Fruit fly (Drosophila melanogaster) whole organism, embryonic: ENCODE measurements around the gene dls.

Experiments used
- CG10209 ChIP-seq: fragments of 200-800 bp; sonication (Bioruptor generic); optimal IDR thresholded peaks from 3 replicates; lab custom pipeline; 2017; ENCODE audit warnings: missing biosample characterization, mild to moderate bottlenecking, missing genetic modification characterization, missing genetic modification reagents
- CG11456 ChIP-seq: fragments of 200-800 bp; sonication (Bioruptor generic); IDR thresholded peaks from 3 replicates; pipeline ENCODE4 v1.3.6; 2022; ENCODE audit warnings: missing biosample characterization, missing genetic modification characterization
- CG11695 ChIP-seq: fragments of 200-800 bp; sonication (Bioruptor generic); IDR thresholded peaks from 3 replicates; pipeline ENCODE4 v1.3.6; 2022; ENCODE audit warnings: missing biosample characterization, missing genetic modification characterization
- CG12744 ChIP-seq: fragments of 200-800 bp; sonication (Bioruptor generic); optimal IDR thresholded peaks from 2 replicates; lab custom pipeline; 2016; ENCODE audit warnings: missing biosample characterization, missing genetic modification characterization
- CG14710 ChIP-seq: fragments of 200-800 bp; sonication (Bioruptor generic); optimal IDR thresholded peaks from 3 replicates; lab custom pipeline; 2019; ENCODE audit warnings: missing biosample characterization, mild to moderate bottlenecking, missing genetic modification characterization, moderate library complexity
- CG15479 ChIP-seq: fragments of 200-800 bp; sonication (Bioruptor generic); optimal IDR thresholded peaks from 3 replicates; lab custom pipeline; 2019; ENCODE audit warnings: missing biosample characterization, mild to moderate bottlenecking, missing genetic modification characterization, moderate library complexity
- CG16815 ChIP-seq: fragments of 200-800 bp; sonication (Bioruptor generic); optimal IDR thresholded peaks from 3 replicates; lab custom pipeline; 2017; ENCODE audit warnings: missing biosample characterization, mild to moderate bottlenecking, missing genetic modification characterization
- CG18476 ChIP-seq: fragments of 200-800 bp; sonication (Bioruptor generic); optimal IDR thresholded peaks from 2 replicates; lab custom pipeline; 2016; ENCODE audit warnings: missing biosample characterization, mild to moderate bottlenecking, missing genetic modification characterization
- CG2678 ChIP-seq: fragments of 200-800 bp; sonication (Bioruptor generic); optimal IDR thresholded peaks from 3 replicates; lab custom pipeline; 2019; ENCODE audit warnings: missing biosample characterization, mild to moderate bottlenecking, missing genetic modification characterization, moderate library complexity
- CG31224 ChIP-seq: fragments of 200-800 bp; sonication (Bioruptor generic); IDR thresholded peaks from 2 replicates; pipeline ENCODE4 v1.3.6; 2022; ENCODE audit warnings: missing biosample characterization, missing genetic modification characterization
- CG3163 ChIP-seq: fragments of 200-800 bp; sonication (Bioruptor generic); optimal IDR thresholded peaks from 3 replicates; lab custom pipeline; 2016; ENCODE audit warnings: missing biosample characterization, missing genetic modification characterization
- CG32532 ChIP-seq: fragments of 200-800 bp; sonication (Bioruptor generic); IDR thresholded peaks from 2 replicates; pipeline ENCODE4 v1.3.6; 2022; ENCODE audit warnings: missing biosample characterization, missing genetic modification characterization
- CG32767 ChIP-seq: fragments of 200-800 bp; sonication (Bioruptor generic); IDR thresholded peaks from 2 replicates; pipeline ENCODE4 v1.3.6; 2022; ENCODE audit warnings: missing biosample characterization, missing genetic modification characterization
- CG43689 ChIP-seq: fragments of 200-800 bp; sonication (Bioruptor generic); IDR thresholded peaks from 2 replicates; pipeline ENCODE4 v1.3.6; 2022; ENCODE audit warnings: missing biosample characterization, missing genetic modification characterization
- CG4424 ChIP-seq: fragments of 200-800 bp; sonication (Bioruptor generic); optimal IDR thresholded peaks from 3 replicates; lab custom pipeline; 2016; ENCODE audit warnings: missing biosample characterization, missing genetic modification characterization
- CG4854 ChIP-seq: fragments of 200-800 bp; sonication (Bioruptor generic); optimal IDR thresholded peaks from 2 replicates; lab custom pipeline; 2016; ENCODE audit warnings: missing biosample characterization, missing genetic modification characterization, inconsistent platforms
- CG6272 ChIP-seq: fragments of 200-800 bp; sonication (Bioruptor generic); IDR thresholded peaks from 2 replicates; pipeline ENCODE4 v1.3.6; 2022; ENCODE audit warnings: missing biosample characterization, missing genetic modification characterization
- CG6689 ChIP-seq: fragments of 200-800 bp; sonication (Bioruptor generic); IDR thresholded peaks from 2 replicates; pipeline ENCODE4 v1.3.6; 2022; ENCODE audit warnings: missing biosample characterization, missing genetic modification characterization
- CG7987 ChIP-seq: fragments of 200-800 bp; sonication (Bioruptor generic); optimal IDR thresholded peaks from 2 replicates; lab custom pipeline; 2018; ENCODE audit warnings: missing biosample characterization, mild to moderate bottlenecking, missing genetic modification characterization, moderate library complexity
- Dll ChIP-seq: fragments of 200-800 bp; sonication (Bioruptor generic); IDR thresholded peaks from 4 replicates; pipeline ENCODE4 v1.3.6; 2022; ENCODE audit warnings: missing biosample characterization, missing genetic modification characterization; ENCODE audit not compliant: partially characterized antibody
- Dp ChIP-seq: fragments of 200-800 bp; sonication (Bioruptor generic); optimal IDR thresholded peaks from 2 replicates; lab custom pipeline; 2018; ENCODE audit warnings: missing biosample characterization, mild to moderate bottlenecking, missing genetic modification characterization, moderate library complexity
- Eip74EF ChIP-seq, 2 experiments: fragments of 200-800 bp in 1 of 2; fragments of >200 bp in 1 of 2; sonication (Bioruptor generic) in 1 of 2; optimal IDR thresholded peaks; 2 replicates each; lab custom pipeline; 2017 to 2019; ENCODE audit warnings: missing biosample characterization in 2 of 2, missing genetic modification characterization in 2 of 2, mild to moderate bottlenecking in 1 of 2, moderate library complexity in 1 of 2
- Fer1 ChIP-seq: fragments of 200-800 bp; sonication (Bioruptor generic); optimal IDR thresholded peaks from 2 replicates; lab custom pipeline; 2017; ENCODE audit warnings: missing biosample characterization, mild to moderate bottlenecking, missing genetic modification characterization
- Lpt ChIP-seq: fragments of >200 bp; optimal IDR thresholded peaks from 2 replicates; lab custom pipeline; 2018; ENCODE audit warnings: missing biosample characterization, missing genetic modification characterization
- MTF-1 ChIP-seq: fragments of 200-800 bp; sonication (Bioruptor generic); optimal IDR thresholded peaks from 2 replicates; lab custom pipeline; 2018; ENCODE audit warnings: missing biosample characterization, mild to moderate bottlenecking, missing genetic modification characterization, borderline replicate concordance
- Oli ChIP-seq: fragments of 200-800 bp; sonication (Bioruptor generic); optimal IDR thresholded peaks from 2 replicates; lab custom pipeline; 2018; ENCODE audit warnings: missing biosample characterization, mild to moderate bottlenecking, missing genetic modification characterization, moderate library complexity
- Opbp ChIP-seq: fragments of 200-800 bp; sonication (Bioruptor generic); IDR thresholded peaks from 3 replicates; pipeline ENCODE4 v1.3.6; 2022; ENCODE audit warnings: missing biosample characterization, missing genetic modification characterization; ENCODE audit not compliant: partially characterized antibody
- Optix ChIP-seq: fragments of 200-800 bp; sonication (Bioruptor generic); IDR thresholded peaks from 3 replicates; pipeline ENCODE4 v1.3.6; 2022; ENCODE audit warnings: missing biosample characterization, missing genetic modification characterization
- Ssrp ChIP-seq: fragments of 200-800 bp; sonication (Bioruptor generic); optimal IDR thresholded peaks from 2 replicates; lab custom pipeline; 2018; ENCODE audit warnings: missing biosample characterization, mild to moderate bottlenecking, missing genetic modification characterization, moderate library complexity
- Xrp1 ChIP-seq: fragments of 200-800 bp; sonication (Bioruptor generic); IDR thresholded peaks from 2 replicates; pipeline ENCODE4 v1.3.6; 2022; ENCODE audit warnings: missing biosample characterization, missing genetic modification characterization
- al ChIP-seq: fragments of 200-800 bp; sonication (Bioruptor generic); IDR thresholded peaks from 2 replicates; pipeline ENCODE4 v1.3.6; 2022; ENCODE audit warnings: missing biosample characterization, missing genetic modification characterization
- aop ChIP-seq: fragments of 200-800 bp; sonication (Bioruptor generic); IDR thresholded peaks from 2 replicates; pipeline ENCODE4 v1.3.6; 2022; ENCODE audit warnings: missing biosample characterization, missing genetic modification characterization
- az2 ChIP-seq: fragments of 200-800 bp; sonication (Bioruptor generic); optimal IDR thresholded peaks from 3 replicates; lab custom pipeline; 2016; ENCODE audit warnings: missing biosample characterization, missing genetic modification characterization
- chif ChIP-seq, 2 experiments: fragments of 200-800 bp; sonication (Bioruptor generic); optimal IDR thresholded peaks; 3 replicates each; lab custom pipeline; 2016; ENCODE audit warnings: missing biosample characterization in 2 of 2, missing genetic modification characterization in 2 of 2
- corto ChIP-seq: fragments of 200-800 bp; sonication (Bioruptor generic); optimal IDR thresholded peaks from 2 replicates; lab custom pipeline; 2016; ENCODE audit warnings: missing biosample characterization, mild to moderate bottlenecking, missing genetic modification characterization, moderate library complexity
- ewg ChIP-seq: fragments of 200-800 bp; sonication (Bioruptor generic); optimal IDR thresholded peaks from 3 replicates; lab custom pipeline; 2017; ENCODE audit warnings: mild to moderate bottlenecking, missing biosample characterization, missing genetic modification reagents, missing genetic modification characterization
- exex ChIP-seq: fragments of 200-800 bp; sonication (Bioruptor generic); optimal IDR thresholded peaks from 4 replicates; lab custom pipeline; 2018; ENCODE audit warnings: missing biosample characterization, mild to moderate bottlenecking, missing genetic modification characterization, moderate library complexity
- fd102C ChIP-seq: fragments of 200-800 bp; sonication (Bioruptor generic); optimal IDR thresholded peaks from 2 replicates; lab custom pipeline; 2018; ENCODE audit warnings: missing biosample characterization, mild to moderate bottlenecking, missing genetic modification characterization, moderate library complexity
- jing ChIP-seq: fragments of 200-800 bp; sonication (Bioruptor generic); optimal IDR thresholded peaks from 2 replicates; lab custom pipeline; 2018; ENCODE audit warnings: missing biosample characterization, mild to moderate bottlenecking, missing genetic modification characterization
- kah ChIP-seq: fragments of 200-800 bp; sonication (Bioruptor generic); optimal IDR thresholded peaks from 2 replicates; lab custom pipeline; 2018; ENCODE audit warnings: missing biosample characterization, mild to moderate bottlenecking, missing genetic modification characterization
- lab ChIP-seq: fragments of 200-800 bp; sonication (Bioruptor generic); optimal IDR thresholded peaks from 3 replicates; lab custom pipeline; 2017; ENCODE audit warnings: missing biosample characterization, missing genetic modification characterization, mild to moderate bottlenecking, moderate library complexity, missing genetic modification reagents
- mam ChIP-seq: fragments of 200-800 bp; sonication (Bioruptor generic); optimal IDR thresholded peaks from 3 replicates; lab custom pipeline; 2016; ENCODE audit warnings: missing biosample characterization, missing genetic modification characterization
- nom ChIP-seq: fragments of 200-800 bp; sonication (Bioruptor generic); optimal IDR thresholded peaks from 2 replicates; lab custom pipeline; 2017; ENCODE audit warnings: missing biosample characterization, missing genetic modification characterization, mild to moderate bottlenecking, moderate library complexity, missing genetic modification reagents
- org-1 ChIP-seq: fragments of 200-800 bp; sonication (Bioruptor generic); optimal IDR thresholded peaks from 2 replicates; lab custom pipeline; 2017; ENCODE audit warnings: missing biosample characterization, missing genetic modification characterization
- psq ChIP-seq: fragments of 200-800 bp; sonication (Bioruptor generic); optimal IDR thresholded peaks from 2 replicates; lab custom pipeline; 2017; ENCODE audit warnings: missing biosample characterization, missing genetic modification characterization
- seq ChIP-seq: fragments of 200-800 bp; sonication (Bioruptor generic); IDR thresholded peaks from 2 replicates; pipeline ENCODE4 v1.3.6; 2022; ENCODE audit warnings: missing biosample characterization, missing genetic modification characterization
- slp2 ChIP-seq: fragments of 200-800 bp; sonication (Bioruptor generic); optimal IDR thresholded peaks from 2 replicates; lab custom pipeline; 2016; ENCODE audit warnings: missing biosample characterization, missing genetic modification characterization
- sug ChIP-seq: fragments of 200-800 bp; optimal IDR thresholded peaks from 2 replicates; lab custom pipeline; 2019; ENCODE audit warnings: missing biosample characterization, mild to moderate bottlenecking, missing genetic modification characterization, moderate library complexity
- wor ChIP-seq: fragments of 200-800 bp; sonication (Bioruptor generic); IDR thresholded peaks from 2 replicates; pipeline ENCODE4 v1.3.6; 2022; ENCODE audit warnings: missing biosample characterization, missing genetic modification characterization

dls gene

dm6 chr3L:16165356-16166168, 35.6 kb upstream of the dls start (continued):
- TF ChIP-seq ewg (GFP tag; lab: Kevin White, UChicago) (peak; percentile 16), jing (peak; percentile 6), CG3163 (GFP tag; lab: Kevin White, UChicago) (peak; percentile 3), lab (GFP tag; lab: Kevin White, UChicago) (peak; percentile 41), chif (GFP tag; optimal IDR thresholded peaks at IDR 0.05; lab: Kevin White, UChicago) (peak in 1 of 2 experiments; percentile 36), corto (peak; percentile 6), CG11695 (GFP tag; lab: Robert Waterston, UW) (peak; percentile 50; the same call in 1 of the 3 replicates), aop (GFP tag; lab: Robert Waterston, UW) (no peak), Lpt (GFP tag; lab: Kevin White, UChicago) (no peak), az2 (GFP tag; lab: Kevin White, UChicago) (peak; percentile 33), CG12744 (GFP tag; lab: Kevin White, UChicago) (peak; percentile 58), CG16815 (peak; percentile 32), CG32532 (peak; percentile 77), kah (GFP tag; lab: Kevin White, UChicago) (no peak), CG10209 (GFP tag; lab: Kevin White, UChicago) (peak; percentile 44), CG11456 (GFP tag; lab: Robert Waterston, UW) (no peak), CG43689 (GFP tag; lab: Robert Waterston, UW) (no peak), CG6689 (GFP tag; lab: Robert Waterston, UW) (no peak), exex (tag; lab: Kevin White, UChicago) (no peak), Dp (GFP tag; lab: Kevin White, UChicago) (no peak), Optix (GFP tag; lab: Robert Waterston, UW) (no peak), mam (peak; percentile 65), wor (GFP tag; lab: Robert Waterston, UW) (no peak), org-1 (peak; percentile 42), sug (tag; lab: Kevin White, UChicago) (no peak), Fer1 (no peak), MTF-1 (GFP tag; lab: Kevin White, UChicago) (no peak), psq (GFP tag; lab: Kevin White, UChicago) (no peak), CG18476 (GFP tag; lab: Kevin White, UChicago) (peak; percentile 28), CG4854 (peak; percentile 53), seq (GFP tag; lab: Robert Waterston, UW) (no peak), fd102C (GFP tag; lab: Kevin White, UChicago) (no peak), Opbp (GFP tag; lab: Robert Waterston, UW) (no peak), Xrp1 (GFP tag; lab: Robert Waterston, UW) (no peak), CG31224 (GFP tag; lab: Robert Waterston, UW) (peak; percentile 39; the same call in 1 of the 2 replicates), CG32767 (no peak), CG15479 (GFP tag; lab: Kevin White, UChicago) (no peak), Oli (tag; lab: Kevin White, UChicago) (peak; percentile 48), CG14710 (no peak), slp2 (GFP tag; lab: Kevin White, UChicago) (no peak), nom (GFP tag; lab: Kevin White, UChicago) (peak; percentile 8), Dll (no peak), al (GFP tag; lab: Robert Waterston, UW) (peak; percentile 73), CG2678 (tag; lab: Kevin White, UChicago) (peak; percentile 72), Eip74EF (GFP tag; optimal IDR thresholded peaks at IDR 0.05; lab: Kevin White, UChicago) (no peak), CG4424 (GFP tag; lab: Kevin White, UChicago) (peak; percentile 35), CG6272 (GFP tag; lab: Robert Waterston, UW) (no peak), CG7987 (GFP tag; lab: Kevin White, UChicago) (no peak), Ssrp (tag; lab: Kevin White, UChicago) (no peak)
